Fruit fly (Drosophila melanogaster): ENCODE results near the gene DIP2.

DNA sequence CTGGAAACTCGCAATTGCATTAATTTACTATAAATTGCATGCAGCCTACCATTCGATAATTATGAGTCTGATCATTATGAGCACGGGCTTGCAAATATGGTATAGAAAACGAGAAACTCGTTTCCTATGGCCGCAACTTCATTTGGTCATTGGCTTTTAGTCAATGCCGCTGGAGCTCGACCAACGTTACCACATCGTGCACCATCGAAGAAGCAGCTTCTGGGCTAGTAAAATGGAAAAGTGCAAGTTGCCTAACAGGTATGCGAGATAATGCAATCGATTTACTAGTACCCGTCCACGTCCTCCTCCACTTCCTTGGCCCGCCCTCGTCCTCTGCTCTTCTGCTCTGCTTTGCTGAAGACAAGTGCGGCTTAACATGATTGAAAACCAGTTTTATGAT is 26.5 kb upstream of the DIP2 start:
- TF ChIP-seq CG34367 (tag; optimal IDR thresholded peaks at IDR 0.05) = no peak
- TF ChIP-seq gl (tag; optimal IDR thresholded peaks at IDR 0.05) = no peak
- no peak for TF ChIP-seq Pif1B (GFP tag; optimal IDR thresholded peaks at IDR 0.05)
- no peak for TF ChIP-seq CG12605 (GFP tag; IDR thresholded peaks at IDR 0.05)
- no peak for TF ChIP-seq CG17806 (tag; optimal IDR thresholded peaks at IDR 0.05)
- no peak for TF ChIP-seq Snoo (tag; optimal IDR thresholded peaks at IDR 0.05)
